Fruit fly (Drosophila melanogaster) whole organism, embryonic: ENCODE results near the gene CG4210.

Source experiments
- Bdp1 ChIP-seq: fragments of 200-800 bp; sonication (Bioruptor generic); optimal IDR thresholded peaks from 3 replicates; lab custom pipeline; 2016; ENCODE audit warnings: missing biosample characterization, missing genetic modification characterization
- BtbVII ChIP-seq: fragments of 200-800 bp; sonication (Bioruptor generic); optimal IDR thresholded peaks from 3 replicates; lab custom pipeline; 2017; ENCODE audit warnings: missing biosample characterization, mild to moderate bottlenecking, missing genetic modification characterization
- CG10431 ChIP-seq: fragments of 200-800 bp; sonication (Bioruptor generic); optimal IDR thresholded peaks from 3 replicates; lab custom pipeline; 2018; ENCODE audit warnings: missing biosample characterization, mild to moderate bottlenecking, missing genetic modification characterization
- CG11695 ChIP-seq: fragments of 200-800 bp; sonication (Bioruptor generic); IDR thresholded peaks from 3 replicates; pipeline ENCODE4 v1.3.6; 2022; ENCODE audit warnings: missing biosample characterization, missing genetic modification characterization
- CG12219 ChIP-seq: fragments of 200-800 bp; sonication (Bioruptor generic); optimal IDR thresholded peaks from 3 replicates; lab custom pipeline; 2018; ENCODE audit warnings: missing biosample characterization, mild to moderate bottlenecking, missing genetic modification characterization
- CG15269 ChIP-seq: fragments of 200-800 bp; sonication (Bioruptor generic); optimal IDR thresholded peaks from 2 replicates; lab custom pipeline; 2018; ENCODE audit warnings: missing biosample characterization, mild to moderate bottlenecking, missing genetic modification characterization, moderate library complexity
- CG15601 ChIP-seq: fragments of 200-800 bp; sonication (Bioruptor generic); optimal IDR thresholded peaks from 3 replicates; lab custom pipeline; 2019; ENCODE audit warnings: missing biosample characterization, mild to moderate bottlenecking, missing genetic modification characterization, moderate library complexity
- CG2875 ChIP-seq: fragments of 200-800 bp; sonication (Bioruptor generic); optimal IDR thresholded peaks from 2 replicates; lab custom pipeline; 2017; ENCODE audit warnings: missing biosample characterization, mild to moderate bottlenecking, missing genetic modification characterization, missing genetic modification reagents
- CG30431 ChIP-seq: fragments of 200-800 bp; sonication (Bioruptor generic); optimal IDR thresholded peaks from 2 replicates; lab custom pipeline; 2017; ENCODE audit warnings: missing biosample characterization, missing genetic modification characterization
- CG32772 ChIP-seq: fragments of 200-800 bp; sonication (Bioruptor generic); IDR thresholded peaks from 2 replicates; pipeline ENCODE4 v1.3.6; 2022; ENCODE audit warnings: missing biosample characterization, missing genetic modification characterization
- CG34422 ChIP-seq: fragments of 200-800 bp; sonication (Bioruptor generic); IDR thresholded peaks from 3 replicates; pipeline ENCODE4 v1.3.6; 2022; ENCODE audit warnings: missing biosample characterization, missing genetic modification characterization
- CG3995 ChIP-seq: fragments of 200-800 bp; sonication (Bioruptor generic); optimal IDR thresholded peaks from 3 replicates; lab custom pipeline; 2016; ENCODE audit warnings: missing biosample characterization, missing genetic modification characterization
- CG4617 ChIP-seq: fragments of 200-800 bp; sonication (Bioruptor generic); optimal IDR thresholded peaks from 3 replicates; lab custom pipeline; 2016; ENCODE audit warnings: missing biosample characterization, missing genetic modification characterization, borderline replicate concordance
- CG4730 ChIP-seq: fragments of 200-800 bp; sonication (Bioruptor generic); IDR thresholded peaks from 2 replicates; pipeline ENCODE4 v1.3.6; 2022; ENCODE audit warnings: missing biosample characterization, missing genetic modification characterization
- CG4854 ChIP-seq: fragments of 200-800 bp; sonication (Bioruptor generic); optimal IDR thresholded peaks from 2 replicates; lab custom pipeline; 2016; ENCODE audit warnings: missing biosample characterization, missing genetic modification characterization, inconsistent platforms
- CG5245 ChIP-seq: fragments of 200-800 bp; sonication (Bioruptor generic); optimal IDR thresholded peaks from 3 replicates; lab custom pipeline; 2016; ENCODE audit warnings: missing biosample characterization, missing genetic modification characterization
- CG6683 ChIP-seq: fragments of 200-800 bp; sonication (Bioruptor generic); optimal IDR thresholded peaks from 2 replicates; lab custom pipeline; 2017; ENCODE audit warnings: missing biosample characterization, mild to moderate bottlenecking, missing genetic modification characterization, missing genetic modification reagents
- CG9797 ChIP-seq: fragments of 200-800 bp; sonication (Bioruptor generic); optimal IDR thresholded peaks from 3 replicates; lab custom pipeline; 2018; ENCODE audit warnings: missing biosample characterization, mild to moderate bottlenecking, missing genetic modification characterization
- CG9932 ChIP-seq: fragments of 200-800 bp; sonication (Bioruptor generic); IDR thresholded peaks from 2 replicates; pipeline ENCODE4 v1.3.6; 2022; ENCODE audit warnings: missing biosample characterization, missing genetic modification characterization
- CTCF ChIP-seq: fragments of 200-800 bp; sonication (Bioruptor generic); optimal IDR thresholded peaks from 2 replicates; lab custom pipeline; 2017; ENCODE audit warnings: missing biosample characterization, mild to moderate bottlenecking, missing genetic modification characterization, moderate library complexity
- CrebB ChIP-seq: fragments of 200-800 bp; sonication (Bioruptor generic); optimal IDR thresholded peaks from 3 replicates; lab custom pipeline; 2018; ENCODE audit warnings: missing biosample characterization, mild to moderate bottlenecking, missing genetic modification characterization
- Dek ChIP-seq: fragments of 200-800 bp; sonication (Bioruptor generic); optimal IDR thresholded peaks from 3 replicates; lab custom pipeline; 2019; ENCODE audit warnings: missing biosample characterization, mild to moderate bottlenecking, missing genetic modification characterization, moderate library complexity
- Dip3 ChIP-seq: fragments of 200-800 bp; sonication (Bioruptor generic); optimal IDR thresholded peaks from 3 replicates; lab custom pipeline; 2016; ENCODE audit warnings: missing biosample characterization, missing genetic modification characterization
- Dll ChIP-seq: fragments of 200-800 bp; sonication (Bioruptor generic); IDR thresholded peaks from 4 replicates; pipeline ENCODE4 v1.3.6; 2022; ENCODE audit warnings: missing biosample characterization, missing genetic modification characterization; ENCODE audit not compliant: partially characterized antibody
- Gsc ChIP-seq: fragments of 200-800 bp; sonication (Bioruptor generic); IDR thresholded peaks from 2 replicates; pipeline ENCODE4 v1.3.6; 2022; ENCODE audit warnings: missing biosample characterization, missing genetic modification characterization
- HHEX ChIP-seq: fragments of 200-800 bp; sonication (Bioruptor generic); optimal IDR thresholded peaks from 3 replicates; lab custom pipeline; 2017; ENCODE audit warnings: missing biosample characterization, mild to moderate bottlenecking, missing genetic modification characterization, missing genetic modification reagents
- Hsf ChIP-seq: fragments of 200-800 bp; sonication (Bioruptor generic); optimal IDR thresholded peaks from 3 replicates; lab custom pipeline; 2016; ENCODE audit warnings: missing biosample characterization, missing genetic modification characterization
- Med ChIP-seq: fragments of 200-800 bp; sonication (Bioruptor generic); peaks from one replicate; lab custom pipeline; 2016; ENCODE audit warnings: missing biosample characterization, missing genetic modification characterization, mild to moderate bottlenecking, inconsistent platforms, moderate library complexity
- Taf1 ChIP-seq: fragments of 200-800 bp; sonication (Bioruptor generic); IDR thresholded peaks from 2 replicates; pipeline ENCODE4 v1.3.6; 2022; ENCODE audit warnings: missing biosample characterization, missing genetic modification characterization
- YL-1 ChIP-seq: fragments of 200-800 bp; sonication (Bioruptor generic); optimal IDR thresholded peaks from 3 replicates; lab custom pipeline; 2017; ENCODE audit warnings: missing biosample characterization, mild to moderate bottlenecking, missing genetic modification characterization
- ara ChIP-seq: fragments of 200-800 bp; sonication (Bioruptor generic); IDR thresholded peaks from 2 replicates; pipeline ENCODE4 v1.3.6; 2022; ENCODE audit warnings: missing biosample characterization, missing genetic modification characterization
- bigmax ChIP-seq: fragments of 200-800 bp; sonication (Bioruptor generic); optimal IDR thresholded peaks from 2 replicates; lab custom pipeline; 2018; ENCODE audit warnings: missing biosample characterization, mild to moderate bottlenecking, missing genetic modification characterization
- caup ChIP-seq: fragments of 200-800 bp; sonication (Bioruptor generic); optimal IDR thresholded peaks from 3 replicates; lab custom pipeline; 2017; ENCODE audit warnings: missing biosample characterization, mild to moderate bottlenecking, missing genetic modification characterization, moderate library complexity; ENCODE audit not compliant: severe bottlenecking
- en ChIP-seq: fragments of 200-800 bp; sonication (Bioruptor generic); optimal IDR thresholded peaks from 2 replicates; lab custom pipeline; 2016; ENCODE audit warnings: missing biosample characterization, missing genetic modification characterization
- ewg ChIP-seq: fragments of 200-800 bp; sonication (Bioruptor generic); optimal IDR thresholded peaks from 3 replicates; lab custom pipeline; 2017; ENCODE audit warnings: mild to moderate bottlenecking, missing biosample characterization, missing genetic modification reagents, missing genetic modification characterization
- eyg ChIP-seq: fragments of 200-800 bp; sonication (Bioruptor generic); optimal IDR thresholded peaks from 3 replicates; lab custom pipeline; 2016; ENCODE audit warnings: missing biosample characterization, missing genetic modification characterization
- gfzf ChIP-seq: fragments of 200-800 bp; sonication (Bioruptor generic); optimal IDR thresholded peaks from 2 replicates; lab custom pipeline; 2016; ENCODE audit warnings: missing biosample characterization, mild to moderate bottlenecking, missing genetic modification characterization, moderate library complexity
- hbn ChIP-seq: fragments of 200-800 bp; sonication (Bioruptor generic); IDR thresholded peaks from 2 replicates; pipeline ENCODE4 v1.3.6; 2022; ENCODE audit warnings: missing biosample characterization, missing genetic modification characterization; ENCODE audit not compliant: partially characterized antibody
- hth ChIP-seq: fragments of >200 bp; optimal IDR thresholded peaks from 2 replicates; lab custom pipeline; 2017; ENCODE audit warnings: inconsistent platforms
- knrl ChIP-seq: fragments of 200-800 bp; sonication (Bioruptor generic); IDR thresholded peaks from 3 replicates; pipeline ENCODE4 v1.3.6; 2022; ENCODE audit warnings: missing biosample characterization, missing genetic modification characterization; ENCODE audit not compliant: partially characterized antibody
- luna ChIP-seq: fragments of 200-800 bp; sonication (Bioruptor generic); optimal IDR thresholded peaks from 2 replicates; lab custom pipeline; 2016; ENCODE audit warnings: missing biosample characterization, missing genetic modification characterization
- p53 ChIP-seq: fragments of 200-800 bp; sonication (Bioruptor generic); optimal IDR thresholded peaks from 2 replicates; lab custom pipeline; 2016; ENCODE audit warnings: missing biosample characterization, missing genetic modification characterization
- peb ChIP-seq: fragments of 200-800 bp; sonication (Bioruptor generic); IDR thresholded peaks from 2 replicates; pipeline ENCODE4 v1.3.6; 2022; ENCODE audit warnings: missing biosample characterization, missing genetic modification characterization
- phol ChIP-seq: fragments of 200-800 bp; sonication (Bioruptor generic); optimal IDR thresholded peaks from 3 replicates; lab custom pipeline; 2018; ENCODE audit warnings: missing biosample characterization, mild to moderate bottlenecking, missing genetic modification characterization, moderate library complexity
- pnt ChIP-seq: fragments of 200-800 bp; sonication (Bioruptor generic); optimal IDR thresholded peaks from 3 replicates; lab custom pipeline; 2016; ENCODE audit warnings: missing biosample characterization, missing genetic modification characterization
- run ChIP-seq: fragments of 200-800 bp; sonication (Bioruptor generic); optimal IDR thresholded peaks from 3 replicates; lab custom pipeline; 2018; ENCODE audit warnings: missing biosample characterization, mild to moderate bottlenecking, missing genetic modification characterization
- sens ChIP-seq: fragments of 200-800 bp; sonication (Bioruptor generic); peaks from one replicate; lab custom pipeline; 2016; ENCODE audit warnings: missing biosample characterization, missing genetic modification characterization
- seq ChIP-seq: fragments of 200-800 bp; sonication (Bioruptor generic); IDR thresholded peaks from 2 replicates; pipeline ENCODE4 v1.3.6; 2022; ENCODE audit warnings: missing biosample characterization, missing genetic modification characterization
- tgo ChIP-seq: fragments of 200-800 bp; sonication (Bioruptor generic); IDR thresholded peaks from 3 replicates; pipeline ENCODE4 v1.3.6; 2022; ENCODE audit warnings: missing biosample characterization, missing genetic modification characterization
- tup ChIP-seq: fragments of 200-800 bp; sonication (Bioruptor generic); optimal IDR thresholded peaks from 2 replicates; lab custom pipeline; 2016; ENCODE audit warnings: missing biosample characterization, mild to moderate bottlenecking, missing genetic modification characterization, moderate library complexity
- unc-4 ChIP-seq: fragments of 200-800 bp; sonication (Bioruptor generic); IDR thresholded peaks from 2 replicates; pipeline ENCODE4 v1.3.6; 2022; ENCODE audit warnings: missing biosample characterization, missing genetic modification characterization; ENCODE audit not compliant: partially characterized antibody
- vfl ChIP-seq: fragments of 200-800 bp; sonication (Bioruptor generic); optimal IDR thresholded peaks from 2 replicates; lab custom pipeline; 2016; ENCODE audit warnings: missing biosample characterization, missing genetic modification characterization
- vnd ChIP-seq: fragments of 200-800 bp; sonication (Bioruptor generic); IDR thresholded peaks from 3 replicates; pipeline ENCODE4 v1.3.6; 2022; ENCODE audit warnings: missing biosample characterization, missing genetic modification characterization; ENCODE audit not compliant: partially characterized antibody

Gene CG4210

dm6 chr3R:15222973-15223372 lies 9.2 kb downstream of the CG4210 start, which contains the start of gene Polr2G (continued):
- TF ChIP-seq ewg (GFP tag; lab: Kevin White, UChicago) (no peak), knrl (GFP tag; lab: Robert Waterston, UW) (no peak), caup (GFP tag; lab: Kevin White, UChicago) (no peak), Bdp1 (GFP tag; lab: Kevin White, UChicago) (no peak), CG30431 (GFP tag; lab: Kevin White, UChicago) (no peak), CrebB (tag; lab: Kevin White, UChicago) (no peak), eyg (GFP tag; lab: Kevin White, UChicago) (no peak), HHEX (no peak), ara (GFP tag; lab: Robert Waterston, UW) (no peak), en (GFP tag; lab: Kevin White, UChicago) (no peak), seq (GFP tag; lab: Robert Waterston, UW) (no peak), vfl (GFP tag; lab: Kevin White, UChicago) (no peak), tgo (no peak), vnd (GFP tag; lab: Robert Waterston, UW) (no peak), CG15269 (tag; lab: Kevin White, UChicago) (no peak), tup (GFP tag; lab: Kevin White, UChicago) (no peak), YL-1 (peak; percentile 34), bigmax (GFP tag; lab: Kevin White, UChicago) (no peak), CTCF (no peak), Dek (no peak), Hsf (GFP tag; lab: Kevin White, UChicago) (no peak), luna (GFP tag; lab: Kevin White, UChicago) (no peak), Dip3 (no peak), CG2875 (no peak), Gsc (GFP tag; lab: Robert Waterston, UW) (no peak), CG32772 (GFP tag; lab: Robert Waterston, UW) (no peak), gfzf (GFP tag; lab: Kevin White, UChicago) (peak; percentile 63), BtbVII (no peak), run (tag; lab: Kevin White, UChicago) (no peak), Taf1 (GFP tag; lab: Robert Waterston, UW) (no peak), CG4854 (GFP tag; lab: Kevin White, UChicago) (no peak), CG11695 (GFP tag; lab: Robert Waterston, UW) (no peak), hth (lab: Kevin White, UChicago) (no peak), hbn (no peak), CG4617 (GFP tag; lab: Kevin White, UChicago) (peak; percentile 50), CG9797 (peak; percentile 48), CG3995 (no peak), CG9932 (GFP tag; lab: Robert Waterston, UW) (no peak), CG10431 (GFP tag; lab: Kevin White, UChicago) (no peak), CG6683 (GFP tag; lab: Kevin White, UChicago) (no peak), sens (GFP tag; lab: Kevin White, UChicago) (peak; percentile 42), unc-4 (GFP tag; lab: Robert Waterston, UW) (no peak), CG4730 (GFP tag; lab: Robert Waterston, UW) (no peak), peb (GFP tag; lab: Robert Waterston, UW) (no peak), pnt (no peak), p53 (GFP tag; lab: Kevin White, UChicago) (no peak), Med (GFP tag; lab: Kevin White, UChicago) (no peak), phol (tag; lab: Kevin White, UChicago) (no peak), Dll (GFP tag; lab: Robert Waterston, UW) (peak; percentile 28; the same call in 1 of the 4 replicates), CG15601 (tag; lab: Kevin White, UChicago) (no peak), CG5245 (GFP tag; lab: Kevin White, UChicago) (no peak), CG34422 (GFP tag; lab: Robert Waterston, UW) (peak; percentile 13; the same call in 1 of the 3 replicates), CG12219 (GFP tag; lab: Kevin White, UChicago) (no peak)
